Fruit fly (Drosophila melanogaster): ENCODE measurements around the gene CG31091.

The CG31091 gene

DNA sequence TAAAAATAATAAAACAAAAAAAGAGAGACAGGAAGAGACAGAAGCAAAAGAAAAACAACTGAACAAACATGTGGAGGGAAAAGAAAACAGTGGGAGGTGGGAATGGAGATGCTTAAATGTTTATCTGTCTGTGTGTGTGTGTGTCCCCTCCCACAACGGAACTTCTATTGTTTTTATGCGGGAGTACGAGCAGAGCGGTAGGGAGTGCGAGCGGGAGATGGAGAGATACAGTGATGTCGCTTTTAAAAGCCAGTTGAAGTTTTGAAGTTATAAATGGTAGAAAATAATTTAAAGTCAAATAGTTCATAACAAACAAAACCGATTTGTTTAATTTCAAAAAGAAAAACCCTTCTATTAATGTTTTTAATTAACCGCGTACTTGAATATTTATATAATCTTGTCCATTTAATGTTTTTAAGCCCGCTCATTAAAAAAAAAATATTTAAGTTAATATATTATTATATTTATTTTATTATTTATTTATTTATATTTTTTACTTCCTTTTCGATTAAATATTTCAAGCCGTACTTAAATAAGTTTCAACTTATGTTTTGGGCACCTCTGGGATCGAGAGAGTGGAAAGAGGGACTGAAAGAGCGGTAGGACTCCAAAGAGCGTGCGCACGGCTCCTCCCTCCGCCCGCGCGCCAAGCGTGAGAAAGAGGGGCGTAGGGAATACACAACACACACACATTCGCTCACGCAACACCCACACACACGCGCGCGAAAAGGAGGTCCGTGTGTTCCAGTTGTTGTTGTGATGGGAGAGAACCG, 19.3 kb upstream of the CG31091 start (continued):
- TF ChIP-seq pros (GFP tag; optimal IDR thresholded peaks at IDR 0.05), result no peak
- no peak for TF ChIP-seq MESR4 (GFP tag; optimal IDR thresholded peaks at IDR 0.05)
- TF ChIP-seq nerfin-2 (GFP tag; IDR thresholded peaks at IDR 0.05; ENCODE audit: partially characterized antibody), result no peak
- no peak for TF ChIP-seq CG43689 (GFP tag; IDR thresholded peaks at IDR 0.05)
- no peak for TF ChIP-seq knrl (GFP tag; IDR thresholded peaks at IDR 0.05; ENCODE audit: partially characterized antibody)
- no peak for TF ChIP-seq CG8765 (GFP tag; IDR thresholded peaks at IDR 0.05)
- peak; percentile 70 for TF ChIP-seq CG11504 (tag; optimal IDR thresholded peaks at IDR 0.05)
- TF ChIP-seq Atf3 (GFP tag; optimal IDR thresholded peaks at IDR 0.05), result no peak
- TF ChIP-seq gcm2 (GFP tag; optimal IDR thresholded peaks at IDR 0.05), result no peak
- TF ChIP-seq ato (GFP tag; IDR thresholded peaks at IDR 0.05; ENCODE audit: partially characterized antibody), result no peak
- peak; percentile 61 for TF ChIP-seq CG9932 (GFP tag; IDR thresholded peaks at IDR 0.05)
- TF ChIP-seq eve (GFP tag; optimal IDR thresholded peaks at IDR 0.05), result no peak
- TF ChIP-seq trh (GFP tag; optimal IDR thresholded peaks at IDR 0.05), result no peak
- no peak for TF ChIP-seq CG42726 (GFP tag; IDR thresholded peaks at IDR 0.05; ENCODE audit: partially characterized antibody)
- TF ChIP-seq CG4820 (GFP tag; optimal IDR thresholded peaks at IDR 0.05), result peak; percentile 22
- TF ChIP-seq dpn (GFP tag; optimal IDR thresholded peaks at IDR 0.05), result no peak
- TF ChIP-seq dati (GFP tag; IDR thresholded peaks at IDR 0.05), result no peak
- peak; percentile 26 for TF ChIP-seq odd (GFP tag; optimal IDR thresholded peaks at IDR 0.05)
- no peak for TF ChIP-seq E2f2 (GFP tag; IDR thresholded peaks at IDR 0.05)
- TF ChIP-seq luna (GFP tag; optimal IDR thresholded peaks at IDR 0.05), result no peak
- TF ChIP-seq CG12942 (GFP tag; optimal IDR thresholded peaks at IDR 0.05), result no peak
- peak; percentile 37 for TF ChIP-seq Nf-YB (GFP tag; optimal IDR thresholded peaks at IDR 0.05)
- peak; percentile 15 for TF ChIP-seq Jarid2 (GFP tag; optimal IDR thresholded peaks at IDR 0.05)
- no peak for TF ChIP-seq CG4282 (GFP tag; optimal IDR thresholded peaks at IDR 0.05)
- TF ChIP-seq Stat92E (GFP tag; optimal IDR thresholded peaks at IDR 0.05), result no peak
- TF ChIP-seq CG3847 (GFP tag; IDR thresholded peaks at IDR 0.05), result no peak
- TF ChIP-seq Asciz (GFP tag; optimal IDR thresholded peaks at IDR 0.05), result peak; percentile 37
- TF ChIP-seq MTF-1 (GFP tag; optimal IDR thresholded peaks at IDR 0.05; ENCODE audit: borderline replicate concordance), result peak; percentile 16
- TF ChIP-seq CG7987 (GFP tag; optimal IDR thresholded peaks at IDR 0.05), result no peak
- no peak for TF ChIP-seq exex (tag; optimal IDR thresholded peaks at IDR 0.05)
- TF ChIP-seq unc-4 (GFP tag; IDR thresholded peaks at IDR 0.05; ENCODE audit: partially characterized antibody), result no peak
- no peak for TF ChIP-seq danr (GFP tag; IDR thresholded peaks at IDR 0.05)
- peak; percentile 83 for TF ChIP-seq cg (GFP tag; optimal IDR thresholded peaks at IDR 0.05)
- TF ChIP-seq CG4404 (GFP tag; IDR thresholded peaks at IDR 0.05), result no peak
- no peak for TF ChIP-seq NC2β (GFP tag; optimal IDR thresholded peaks at IDR 0.05)
- TF ChIP-seq bcd (GFP tag; optimal IDR thresholded peaks at IDR 0.05), result peak; percentile 37
- TF ChIP-seq H2.0 (GFP tag; IDR thresholded peaks at IDR 0.05), result no peak
- TF ChIP-seq CG13424 (tag; optimal IDR thresholded peaks at IDR 0.05), result peak; percentile 58
- no peak for TF ChIP-seq CG4854 (GFP tag; optimal IDR thresholded peaks at IDR 0.05)
- no peak for TF ChIP-seq CG10431 (GFP tag; optimal IDR thresholded peaks at IDR 0.05)
- TF ChIP-seq B-H2 (GFP tag; optimal IDR thresholded peaks at IDR 0.05), result no peak
- TF ChIP-seq CG8290 (GFP tag; optimal IDR thresholded peaks at IDR 0.05), result no peak
- TF ChIP-seq CG8290 (tag; optimal IDR thresholded peaks at IDR 0.05), result peak in 1 of 2 experiments; percentile 27
- TF ChIP-seq Tbp (GFP tag; optimal IDR thresholded peaks at IDR 0.05), result no peak
- TF ChIP-seq CG6813 (GFP tag; optimal IDR thresholded peaks at IDR 0.05), result peak; percentile 44
- TF ChIP-seq pb (GFP tag; optimal IDR thresholded peaks at IDR 0.05), result no peak
- 0 out of 2 replicates have a peak, but pooled peaks have one; percentile 29 for TF ChIP-seq CG11696 (GFP tag; IDR thresholded peaks at IDR 0.05)
- no peak for TF ChIP-seq Bteb2 (GFP tag; optimal IDR thresholded peaks at IDR 0.05)
- TF ChIP-seq Fer2 (tag; optimal IDR thresholded peaks at IDR 0.05), result no peak
